Worm (Caenorhabditis elegans) whole organism, young adult: ENCODE data around the gene F26D2.14.

Experiments used
- F49E8.2 ChIP-seq: sonication (generic microtip); optimal IDR thresholded peaks from 3 replicates; lab custom pipeline; 2017; ENCODE audit warnings: missing genetic modification characterization, mild to moderate bottlenecking, missing compliant biosample characterization, antibody characterized with exemption, moderate library complexity; ENCODE audit not compliant: insufficient read depth
- Y95B8A.8 ChIP-seq: fragments of 200-800 bp; sonication (Bioruptor generic); IDR thresholded peaks from 2 replicates; pipeline ENCODE4 v1.3.6; 2022; ENCODE audit warnings: missing genetic modification reagents, missing genetic modification characterization, missing compliant biosample characterization
- akir-1 ChIP-seq: fragments of 200-800 bp; sonication (Bioruptor generic); optimal IDR thresholded peaks from 2 replicates; lab custom pipeline; 2018; ENCODE audit warnings: mild to moderate bottlenecking, missing genetic modification characterization, moderate library complexity, missing compliant biosample characterization
- ama-1 ChIP-seq, 3 experiments: fragments of 150-350 bp in 1 of 3; sonication (generic microtip) in 2 of 3; optimal IDR thresholded peaks; 2 replicates each; lab custom pipeline; 2014 to 2018; ENCODE audit warnings: missing biosample characterization in 2 of 3, missing genetic modification characterization in 2 of 3, missing genetic modification reagents in 2 of 3
- efl-1 ChIP-seq: fragments of 150-350 bp; optimal IDR thresholded peaks from 2 replicates; lab custom pipeline; 2014; ENCODE audit warnings: missing biosample characterization, missing genetic modification reagents, missing genetic modification characterization
- madf-10 ChIP-seq: sonication (generic microtip); optimal IDR thresholded peaks from 2 replicates; lab custom pipeline; 2016; ENCODE audit warnings: mild to moderate bottlenecking, missing genetic modification characterization, missing compliant biosample characterization
- pbrm-1 ChIP-seq: fragments of 200-800 bp; sonication (Bioruptor generic); IDR thresholded peaks from 2 replicates; pipeline ENCODE4 v1.3.6; 2022; ENCODE audit warnings: missing genetic modification reagents, missing genetic modification characterization, missing compliant biosample characterization
- tlf-1 ChIP-seq: fragments of 200-800 bp; sonication (Bioruptor generic); optimal IDR thresholded peaks from 2 replicates; lab custom pipeline; 2018; ENCODE audit warnings: mild to moderate bottlenecking, missing genetic modification characterization, missing compliant biosample characterization
- unc-62 ChIP-seq: fragments of 150-350 bp; optimal IDR thresholded peaks from 2 replicates; lab custom pipeline; 2014; ENCODE audit warnings: missing biosample characterization, missing genetic modification reagents, missing genetic modification characterization

ce11 chrV:16459377-16459776 lies 23.7 kb downstream of the F26D2.14 start:
- TF ChIP-seq F49E8.2 (tag; lab: Kevin White, UChicago) (no peak), ama-1 (optimal IDR thresholded peaks at IDR 0.05; lab: Kevin White, UChicago) (no peak), ama-1 (GFP tag; optimal IDR thresholded peaks at IDR 0.05; lab: Kevin White, UChicago) (no peak), akir-1 (GFP tag; lab: Kevin White, UChicago) (no peak), pbrm-1 (GFP tag; lab: Robert Waterston, UW) (no peak), Y95B8A.8 (GFP tag; lab: Robert Waterston, UW) (no peak), unc-62 (no peak), tlf-1 (no peak), efl-1 (GFP tag; lab: Kevin White, UChicago) (no peak), madf-10 (tag; lab: Kevin White, UChicago) (no peak)
